Worm (Caenorhabditis elegans): ENCODE data around the gene F45D3.3.

Gene F45D3.3

DNA sequence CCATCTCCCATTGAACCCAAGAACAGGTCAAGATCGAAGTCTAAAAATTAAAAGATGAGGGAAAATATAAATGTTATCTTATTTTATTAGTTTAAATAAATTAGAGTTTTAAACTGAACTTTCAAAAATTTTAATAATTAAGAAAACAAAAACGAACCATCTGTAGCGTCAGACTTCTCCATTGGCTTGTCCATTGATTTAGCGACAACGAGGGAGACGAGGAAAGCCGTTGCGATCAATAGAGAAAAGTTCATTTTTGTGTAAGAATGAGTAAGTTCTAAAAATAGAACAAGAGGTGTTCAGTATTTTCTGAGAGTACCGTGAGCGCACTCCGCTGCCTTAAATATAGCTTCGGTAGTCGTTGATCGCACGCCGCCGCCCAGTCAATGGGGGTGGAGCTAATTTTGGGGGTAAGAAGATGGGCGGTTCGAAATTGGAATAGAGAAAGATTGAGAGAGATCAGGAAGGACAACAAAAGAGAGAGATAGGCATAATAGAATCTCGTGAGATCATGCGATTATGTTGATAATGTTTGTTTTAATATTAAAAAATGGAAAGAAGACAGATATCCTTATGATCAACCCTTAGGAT lies at the start of gene F45D3.3:
Gene F45D3.3 (minus strand): TSS at position 350 of the 591 bp plus-strand sequence.
- TF ChIP-seq unc-62 (GFP tag; optimal IDR thresholded peaks at IDR 0.05) = no peak

DNA sequence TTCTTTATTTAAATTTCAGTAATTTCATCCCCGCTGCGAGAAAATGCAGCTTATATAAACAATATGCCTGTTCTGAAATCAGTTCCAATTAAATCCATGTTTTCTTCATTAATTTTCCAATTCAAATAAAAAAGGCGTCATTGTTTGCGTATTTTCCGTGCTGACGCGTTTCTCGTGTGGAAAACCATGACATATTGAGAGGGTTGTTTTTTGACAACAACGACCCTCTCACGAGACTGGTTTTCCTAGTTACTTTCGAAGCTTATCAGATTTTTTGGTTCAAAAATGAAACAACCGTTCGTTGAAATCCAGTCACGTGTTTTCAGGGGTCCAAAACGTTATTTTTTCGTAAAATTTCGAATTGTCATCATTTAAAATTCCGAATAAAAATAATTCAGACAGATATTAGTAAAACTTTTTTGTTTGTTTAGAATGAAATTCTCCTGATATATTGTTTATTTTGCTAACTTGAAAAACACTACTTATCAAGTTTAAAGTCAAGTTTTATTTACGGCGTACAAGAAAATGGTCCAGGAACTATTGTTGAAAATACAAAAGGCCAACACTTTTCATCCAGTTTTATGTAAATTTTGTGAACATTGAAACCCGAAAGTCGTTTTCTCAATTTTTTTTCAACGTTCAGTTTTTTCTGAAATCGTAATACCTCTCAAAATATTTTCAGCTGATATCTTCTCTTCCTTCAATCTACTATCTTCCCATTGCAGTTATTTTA lies 49.5 kb upstream of the F45D3.3 start, which contains the start of gene C14C10.5:
Gene C14C10.5 (plus strand): TSS at position 683 of the 733 bp plus-strand sequence.
- TF ChIP-seq unc-62 (GFP tag; optimal IDR thresholded peaks at IDR 0.05) = no peak

ce11 chrV:12599110-12599509 lies 48.9 kb upstream of the F45D3.3 start, which contains the start of the genes C14C10.10 and ril-2:
Gene C14C10.10, minus strand, starts transcription at chrV:12599128.
Gene ril-2, minus strand, starts transcription at chrV:12599157.
- no peak for TF ChIP-seq unc-62 (GFP tag; optimal IDR thresholded peaks at IDR 0.05)

ce11 chrV:12596795-12597194 lies 46.6 kb upstream of the F45D3.3 start:
- TF ChIP-seq unc-62 (GFP tag; optimal IDR thresholded peaks at IDR 0.05) = no peak

ce11 chrV:12596196-12596595 lies 46.0 kb upstream of the F45D3.3 start, which contains the start of gene mma-1:
Gene mma-1, minus strand, starts transcription at chrV:12596296.
- TF ChIP-seq unc-62 (GFP tag; optimal IDR thresholded peaks at IDR 0.05) = no peak

ce11 chrV:12592379-12592778 lies 42.2 kb upstream of the F45D3.3 start, which contains the start of gene C14C10.2:
Gene C14C10.2, minus strand, starts transcription at chrV:12592479.
- TF ChIP-seq unc-62 (GFP tag; optimal IDR thresholded peaks at IDR 0.05) = no peak

ce11 chrV:12590601-12591000 lies 40.4 kb upstream of the F45D3.3 start, which contains the start of gene ttr-43:
Gene ttr-43, minus strand, starts transcription at chrV:12590701.
- TF ChIP-seq unc-62 (GFP tag; optimal IDR thresholded peaks at IDR 0.05) = no peak

DNA sequence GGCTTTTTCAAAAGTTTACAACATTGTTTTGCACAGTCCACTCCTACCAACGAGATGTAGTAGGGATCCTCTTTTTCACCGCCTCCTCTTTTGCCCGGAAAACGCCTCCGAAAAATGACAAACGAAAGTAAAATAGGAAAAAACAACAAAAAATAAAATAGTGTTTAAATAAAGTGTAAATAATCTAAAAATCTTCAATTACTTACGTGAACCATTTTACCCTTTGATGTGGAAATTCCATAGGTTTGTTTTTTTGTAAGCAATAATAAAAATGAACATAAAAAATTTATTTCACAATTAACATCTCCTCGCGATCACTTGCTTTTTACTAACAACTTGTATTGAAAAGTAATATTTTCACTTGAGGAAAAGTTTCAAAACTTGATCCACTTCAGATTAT lies 37.8 kb upstream of the F45D3.3 start, which contains the start of gene C14C10.1:
Gene C14C10.1 (plus strand): TSS at position 301 of the 400 bp plus-strand sequence.
- TF ChIP-seq unc-62 (GFP tag; optimal IDR thresholded peaks at IDR 0.05) = no peak

ce11 chrV:12586793-12587192 lies 36.6 kb upstream of the F45D3.3 start:
- TF ChIP-seq unc-62 (GFP tag; optimal IDR thresholded peaks at IDR 0.05) = no peak

- TF ChIP-seq unc-62 (GFP tag; optimal IDR thresholded peaks at IDR 0.05) = no peak
These were observed 34.6 kb upstream of the F45D3.3 start for ce11 chrV:12584771-12585170.

DNA sequence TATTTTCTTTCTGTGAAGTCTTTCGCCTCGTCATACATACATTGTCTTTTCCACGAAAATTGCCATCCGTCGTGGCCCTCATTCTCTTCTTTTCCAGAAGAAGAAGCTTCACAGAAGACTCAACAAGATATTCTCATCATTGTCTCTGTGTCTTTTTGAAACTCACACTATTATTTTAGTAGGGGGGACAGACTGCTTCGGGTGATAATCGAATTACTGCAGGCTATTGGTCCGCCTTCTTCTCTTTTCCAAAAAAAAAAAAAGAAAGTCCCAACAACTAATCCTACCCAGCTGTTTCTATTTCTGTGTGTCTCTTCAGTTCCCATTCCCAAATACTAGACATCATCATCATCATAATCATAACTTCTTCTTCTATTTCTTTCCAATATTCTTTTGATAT lies 33.2 kb upstream of the F45D3.3 start:
- TF ChIP-seq unc-62 (GFP tag; optimal IDR thresholded peaks at IDR 0.05) = no peak

DNA sequence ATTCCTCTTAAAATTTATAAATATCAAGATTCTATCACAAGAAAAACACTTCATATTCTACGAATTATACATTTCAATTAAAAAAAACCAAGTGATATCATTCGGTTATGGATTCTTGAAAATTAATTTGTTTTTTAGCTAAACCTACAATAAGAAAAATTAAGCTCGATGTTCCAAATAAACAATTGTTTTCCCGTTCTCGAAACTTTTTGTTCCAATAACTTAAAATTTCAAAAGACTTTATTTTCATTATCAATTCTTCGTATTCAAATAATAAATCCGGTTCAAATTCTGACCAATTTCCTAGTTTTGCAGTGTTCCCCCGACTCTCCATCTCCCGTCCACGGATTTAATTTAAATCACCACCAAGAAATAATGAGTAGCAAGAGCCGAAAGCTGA lies 29.1 kb upstream of the F45D3.3 start, which contains the start of gene E02A10.3:
Gene E02A10.3 (plus strand): TSS at position 301 of the 400 bp plus-strand sequence.
- TF ChIP-seq unc-62 (GFP tag; optimal IDR thresholded peaks at IDR 0.05) = no peak

DNA sequence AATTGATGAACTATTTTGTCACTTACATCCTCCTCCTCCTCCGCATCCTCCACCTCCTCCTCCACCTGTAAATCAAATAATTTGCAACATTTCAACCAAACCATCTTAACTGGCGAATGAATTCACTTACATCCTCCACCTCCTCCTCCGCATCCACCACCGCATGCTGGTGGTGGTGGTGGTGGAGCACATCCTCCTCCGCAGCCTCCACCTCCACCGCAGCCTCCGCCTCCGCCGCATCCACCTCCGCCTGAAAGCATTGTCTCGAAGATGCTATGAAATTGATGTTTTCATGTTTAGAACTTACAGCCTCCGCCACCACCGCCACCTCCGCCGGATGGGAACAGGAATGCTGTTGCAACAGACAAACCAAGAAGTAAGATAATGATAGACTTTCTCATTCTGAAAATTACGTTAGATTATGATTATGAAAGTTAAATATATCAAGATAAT lies 26.3 kb upstream of the F45D3.3 start, which contains the start of gene grl-23:
Gene grl-23 (minus strand): TSS at position 403 of the 453 bp plus-strand sequence.
- TF ChIP-seq unc-62 (GFP tag; optimal IDR thresholded peaks at IDR 0.05) = no peak

DNA sequence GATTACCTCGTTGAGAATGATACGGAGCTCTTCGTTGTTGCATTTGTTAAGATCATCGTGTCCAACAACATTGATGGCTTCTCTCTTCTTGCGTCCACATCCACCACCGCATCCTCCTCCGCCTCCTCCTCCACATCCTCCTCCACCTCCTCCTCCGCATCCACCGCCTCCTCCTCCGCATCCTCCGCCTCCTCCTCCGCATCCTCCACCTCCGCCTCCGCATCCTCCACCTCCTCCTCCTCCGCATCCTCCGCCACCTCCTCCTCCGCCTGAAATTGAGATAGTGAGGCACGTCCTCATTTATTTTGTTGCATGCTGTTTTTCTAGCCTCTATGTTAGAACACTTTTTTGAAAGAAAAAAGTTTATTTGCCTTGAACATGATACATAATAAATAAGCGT lies 25.7 kb upstream of the F45D3.3 start:
- no peak for TF ChIP-seq unc-62 (GFP tag; optimal IDR thresholded peaks at IDR 0.05)

DNA sequence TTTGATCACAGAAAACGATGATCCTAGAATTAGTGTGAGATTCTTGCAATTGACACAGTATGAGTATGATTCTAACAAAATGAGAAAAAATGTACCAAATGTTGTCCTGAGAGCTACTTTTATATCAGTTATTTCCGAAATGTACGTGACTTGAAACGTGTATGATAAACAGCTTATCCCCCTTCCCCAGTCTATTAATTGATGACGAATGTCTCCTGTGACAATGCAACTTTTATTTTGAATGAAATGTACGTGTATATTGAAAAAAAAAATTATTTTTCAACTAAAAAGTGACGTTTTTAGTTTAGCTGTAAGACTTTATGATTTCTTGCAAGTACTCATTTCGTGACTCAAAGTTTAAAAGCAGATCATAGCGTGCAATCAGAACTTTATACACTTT lies 20.1 kb upstream of the F45D3.3 start:
- no peak for TF ChIP-seq unc-62 (GFP tag; optimal IDR thresholded peaks at IDR 0.05)

- no peak for TF ChIP-seq unc-62 (GFP tag; optimal IDR thresholded peaks at IDR 0.05)
These were observed 17.7 kb upstream of the F45D3.3 start, which contains the start of gene E02A10.4 for ce11 chrV:12567850-12568249. Gene E02A10.4, minus strand, starts transcription at chrV:12567950.

Data from whole organism, dauer.